Worm (Caenorhabditis elegans) whole organism, midembryonic: ENCODE results near the gene Y38A10A.2.

Experiments used
- T22C8.4 ChIP-seq: fragments of 200-800 bp; sonication (Bioruptor generic); IDR thresholded peaks from 2 replicates; pipeline ENCODE4 v1.3.6; 2022; ENCODE audit warnings: missing genetic modification characterization, missing compliant biosample characterization
- cog-1 ChIP-seq: sonication (generic microtip); optimal IDR thresholded peaks from 2 replicates; lab custom pipeline; 2016; ENCODE audit warnings: missing genetic modification characterization, missing compliant biosample characterization
- flt-1 ChIP-seq: fragments of 200-800 bp; sonication (Bioruptor generic); IDR thresholded peaks from 2 replicates; pipeline ENCODE4 v1.3.6; 2022; ENCODE audit warnings: missing genetic modification characterization, missing compliant biosample characterization
- klf-2 ChIP-seq: fragments of 200-800 bp; sonication (Bioruptor generic); conservative IDR thresholded peaks from 2 replicates; pipeline ENCODE4 v1.3.6; 2022; ENCODE audit warnings: missing genetic modification reagents, missing genetic modification characterization, missing compliant biosample characterization
- med-1 ChIP-seq: sonication (generic microtip); optimal IDR thresholded peaks from 2 replicates; lab custom pipeline; 2017; ENCODE audit warnings: missing genetic modification characterization, mild to moderate bottlenecking, missing compliant biosample characterization, antibody characterized with exemption, missing genetic modification reagents; ENCODE audit not compliant: insufficient read depth
- ref-1 ChIP-seq: fragments of 200-800 bp; sonication (Bioruptor generic); conservative IDR thresholded peaks from 2 replicates; pipeline ENCODE4 v1.3.6; 2022; ENCODE audit warnings: missing genetic modification reagents, missing genetic modification characterization, missing compliant biosample characterization
- tab-1 ChIP-seq: fragments of 200-800 bp; sonication (Bioruptor generic); IDR thresholded peaks from 2 replicates; pipeline ENCODE4 v1.3.6; 2022; ENCODE audit warnings: missing genetic modification characterization, missing compliant biosample characterization
- ztf-29 ChIP-seq: fragments of 200-800 bp; sonication (Bioruptor generic); IDR thresholded peaks from 2 replicates; pipeline ENCODE4 v1.3.6; 2022; ENCODE audit warnings: missing genetic modification reagents, missing genetic modification characterization, missing compliant biosample characterization

DNA sequence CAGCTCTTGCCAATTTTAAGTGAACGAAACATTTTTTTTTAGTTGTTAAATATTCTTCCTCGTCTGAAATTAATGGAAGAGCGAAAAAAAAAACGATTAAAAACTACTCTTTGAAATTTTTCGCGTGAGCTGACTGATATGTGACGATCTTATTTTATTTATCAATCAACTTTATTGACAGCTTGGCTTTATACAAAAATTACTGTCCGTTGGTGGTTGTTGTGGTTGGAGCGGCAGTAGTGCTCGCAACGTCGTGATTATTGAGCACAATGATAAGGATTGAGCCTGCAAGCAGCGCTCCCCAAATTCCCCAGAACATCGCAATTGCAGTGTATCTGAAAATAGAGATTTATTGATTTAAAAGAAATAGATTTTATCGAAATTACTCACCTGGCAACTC, 18.8 kb downstream of the Y38A10A.2 start:
- TF ChIP-seq tab-1 (GFP tag; lab: Robert Waterston, UW) (no peak), ztf-29 (GFP tag; lab: Robert Waterston, UW) (no peak), ref-1 (GFP tag; lab: Robert Waterston, UW) (no peak), klf-2 (GFP tag; lab: Robert Waterston, UW) (no peak), flt-1 (GFP tag; lab: Robert Waterston, UW) (no peak), cog-1 (tag; lab: Kevin White, UChicago) (no peak), med-1 (GFP tag; lab: Kevin White, UChicago) (no peak), T22C8.4 (GFP tag; lab: Robert Waterston, UW) (no peak)
